Worm (Caenorhabditis elegans): ENCODE measurements around the gene srbc-11.

- no peak for TF ChIP-seq zfh-2 (GFP tag; conservative IDR thresholded peaks at IDR 0.05)
- no peak for TF ChIP-seq zim-3 (tag; optimal IDR thresholded peaks at IDR 0.05)
- TF ChIP-seq unc-62 (GFP tag; optimal IDR thresholded peaks at IDR 0.05), result no peak
- TF ChIP-seq C17E4.6 (GFP tag; IDR thresholded peaks at IDR 0.05), result no peak
- TF ChIP-seq F52B5.7 (tag; optimal IDR thresholded peaks at IDR 0.05), result no peak
- TF ChIP-seq lin-35 (GFP tag; optimal IDR thresholded peaks at IDR 0.05), result no peak
- TF ChIP-seq snpc-4 (GFP tag; optimal IDR thresholded peaks at IDR 0.05), result no peak
- no peak for TF ChIP-seq snpc-4 (tag; optimal IDR thresholded peaks at IDR 0.05)
- TF ChIP-seq F57A8.1 (GFP tag; optimal IDR thresholded peaks at IDR 0.05), result no peak
- TF ChIP-seq F55B11.4 (tag; optimal IDR thresholded peaks at IDR 0.05; ENCODE audit: borderline replicate concordance, insufficient read depth), result no peak
- no peak for TF ChIP-seq him-1 (tag; optimal IDR thresholded peaks at IDR 0.05)
Measured at ce11 chrV:7485000-7485399, 10.1 kb downstream of the srbc-11 start, which contains the start of gene srbc-8.

Data from whole organism, young adult.